Worm (Caenorhabditis elegans) whole organism, mixed stage, embryonic: ENCODE data around the gene gldi-6.

ENCODE experiments used
- elt-3 ChIP-seq: fragments of 150-350 bp; optimal IDR thresholded peaks from 2 replicates; lab custom pipeline; 2014; ENCODE audit warnings: missing biosample characterization, missing genetic modification characterization
- flh-1 ChIP-seq: fragments of 200-800 bp; sonication (Bioruptor generic); optimal IDR thresholded peaks from 2 replicates; lab custom pipeline; 2018; ENCODE audit warnings: mild to moderate bottlenecking, missing genetic modification characterization, moderate library complexity, missing compliant biosample characterization
- ham-2 ChIP-seq: fragments of 200-800 bp; sonication (Bioruptor generic); optimal IDR thresholded peaks from 2 replicates; lab custom pipeline; 2018; ENCODE audit warnings: mild to moderate bottlenecking, missing genetic modification characterization, missing compliant biosample characterization
- lin-13 ChIP-seq: fragments of 150-350 bp; optimal IDR thresholded peaks from 2 replicates; lab custom pipeline; 2014; ENCODE audit warnings: missing biosample characterization, missing genetic modification characterization
- lin-32 ChIP-seq: fragments of 200-800 bp; sonication (Bioruptor generic); optimal IDR thresholded peaks from 2 replicates; lab custom pipeline; 2018; ENCODE audit warnings: mild to moderate bottlenecking, missing genetic modification characterization, missing compliant biosample characterization
- nhr-2 ChIP-seq: fragments of 150-350 bp; optimal IDR thresholded peaks from 2 replicates; lab custom pipeline; 2014; ENCODE audit warnings: missing biosample characterization, missing genetic modification characterization
- nhr-28 ChIP-seq: fragments of 150-350 bp; optimal IDR thresholded peaks from 2 replicates; lab custom pipeline; 2014; ENCODE audit warnings: missing biosample characterization, missing genetic modification characterization
- pha-4 ChIP-seq: fragments of 150-350 bp; optimal IDR thresholded peaks from 2 replicates; lab custom pipeline; 2018; ENCODE audit warnings: missing biosample characterization, missing genetic modification reagents, missing genetic modification characterization
- unc-39 ChIP-seq: fragments of 150-350 bp; optimal IDR thresholded peaks from 2 replicates; lab custom pipeline; 2014; ENCODE audit warnings: missing biosample characterization, missing genetic modification characterization
- unc-62 ChIP-seq: fragments of 150-350 bp; optimal IDR thresholded peaks from 2 replicates; lab custom pipeline; 2014; ENCODE audit warnings: missing biosample characterization, missing genetic modification reagents, missing genetic modification characterization
- zip-8 ChIP-seq: fragments of 150-350 bp; optimal IDR thresholded peaks from 2 replicates; lab custom pipeline; 2014; ENCODE audit warnings: missing biosample characterization, missing genetic modification characterization
- ztf-11 ChIP-seq: fragments of 150-350 bp; optimal IDR thresholded peaks from 2 replicates; lab custom pipeline; 2014; ENCODE audit warnings: missing biosample characterization, missing genetic modification characterization

- TF ChIP-seq zip-8 (no peak), ham-2 (GFP tag; lab: Kevin White, UChicago) (no peak), unc-62 (GFP tag; lab: Kevin White, UChicago) (no peak), flh-1 (GFP tag; lab: Kevin White, UChicago) (no peak), unc-39 (no peak), pha-4 (tag; lab: Kevin White, UChicago) (no peak), nhr-28 (tag; lab: Kevin White, UChicago) (no peak), nhr-2 (tag; lab: Kevin White, UChicago) (no peak), lin-32 (GFP tag; lab: Kevin White, UChicago) (no peak), lin-13 (tag; lab: Kevin White, UChicago) (no peak), ztf-11 (tag; lab: Kevin White, UChicago) (no peak), elt-3 (no peak)
Observed at ce11 chrII:3481584-3481983, 34.8 kb downstream of the gldi-6 start, which contains the start of gene Y49F6B.8.
